Worm (Caenorhabditis elegans): Measurements from ENCODE around the gene E01G4.6.

E01G4.6 gene

DNA sequence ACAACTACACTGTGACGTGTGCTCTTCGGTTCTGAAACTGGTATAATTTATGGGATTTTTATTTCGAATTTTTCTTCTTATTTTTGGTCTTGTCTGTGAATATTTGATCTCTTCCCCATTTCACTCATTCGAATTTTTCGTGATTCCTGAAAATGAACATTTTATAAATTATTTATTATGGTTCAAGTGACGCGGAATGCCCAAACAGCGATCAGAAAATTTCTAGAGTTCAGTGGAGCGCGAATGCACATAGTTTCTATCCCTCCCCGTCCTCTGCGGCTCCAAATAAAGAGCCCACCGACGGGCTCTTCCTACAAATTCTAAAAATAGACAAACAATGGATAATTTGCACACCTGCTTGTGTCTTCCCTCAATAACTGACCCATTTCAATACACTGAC, 21.4 kb downstream of the E01G4.6 start, which contains the start of gene F54F11.1:
Gene F54F11.1 (plus strand): TSS at position 301 of the 400 bp plus-strand sequence.
- no peak for TF ChIP-seq tbx-37 (GFP tag; conservative IDR thresholded peaks at IDR 0.05)
- no peak for TF ChIP-seq ets-7 (tag; optimal IDR thresholded peaks at IDR 0.05)
- TF ChIP-seq ama-1 (optimal IDR thresholded peaks at IDR 0.05): no peak
- TF ChIP-seq F13C5.2 (tag; optimal IDR thresholded peaks at IDR 0.05): no peak
- no peak for TF ChIP-seq tra-4 (tag; optimal IDR thresholded peaks at IDR 0.05)
- TF ChIP-seq aly-1 (tag; optimal IDR thresholded peaks at IDR 0.05): no peak
- no peak for TF ChIP-seq flt-1 (GFP tag; IDR thresholded peaks at IDR 0.05)
- no peak for TF ChIP-seq hnd-1 (tag; optimal IDR thresholded peaks at IDR 0.05)
- TF ChIP-seq sea-1 (GFP tag; conservative IDR thresholded peaks at IDR 0.05): no peak
- TF ChIP-seq scrt-1 (GFP tag; IDR thresholded peaks at IDR 0.05): no peak
- TF ChIP-seq pes-1 (GFP tag; IDR thresholded peaks at IDR 0.05): no peak
- no peak for TF ChIP-seq ceh-13 (GFP tag; optimal IDR thresholded peaks at IDR 0.05)

DNA sequence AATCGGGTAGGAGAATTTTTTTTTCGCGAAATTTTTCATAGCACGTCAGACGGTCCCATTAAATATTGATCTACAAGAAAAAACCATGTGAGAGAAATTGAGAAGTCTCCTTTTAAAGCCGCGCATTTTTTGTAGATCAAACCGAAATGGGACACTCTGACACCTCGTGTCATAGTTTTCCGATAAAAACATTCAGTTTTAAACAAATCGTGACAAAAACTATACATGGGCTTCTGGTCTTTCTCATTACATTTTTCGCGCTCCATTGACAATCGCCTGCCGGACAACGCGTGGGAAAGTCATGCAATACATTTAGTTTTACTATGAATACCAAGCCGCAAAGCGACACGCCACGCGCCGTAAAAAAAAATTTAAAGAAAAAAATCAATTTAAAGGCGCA, 23.2 kb downstream of the E01G4.6 start:
- TF ChIP-seq sea-1 (GFP tag; conservative IDR thresholded peaks at IDR 0.05) (no peak), aly-1 (tag; optimal IDR thresholded peaks at IDR 0.05) (no peak), hmbx-1 (tag; optimal IDR thresholded peaks at IDR 0.05) (no peak), hmg-4 (GFP tag; optimal IDR thresholded peaks at IDR 0.05) (no peak), scrt-1 (GFP tag; IDR thresholded peaks at IDR 0.05) (no peak), hnd-1 (tag; optimal IDR thresholded peaks at IDR 0.05) (no peak), ceh-13 (GFP tag; optimal IDR thresholded peaks at IDR 0.05) (no peak), flt-1 (GFP tag; IDR thresholded peaks at IDR 0.05) (no peak), pes-1 (GFP tag; IDR thresholded peaks at IDR 0.05) (no peak), F13C5.2 (tag; optimal IDR thresholded peaks at IDR 0.05) (no peak), ama-1 (optimal IDR thresholded peaks at IDR 0.05) (no peak), ets-7 (tag; optimal IDR thresholded peaks at IDR 0.05) (no peak), tbx-11 (GFP tag; IDR thresholded peaks at IDR 0.05) (no peak), tra-4 (tag; optimal IDR thresholded peaks at IDR 0.05) (no peak), B0310.2 (tag; optimal IDR thresholded peaks at IDR 0.05) (no peak), tbx-37 (GFP tag; conservative IDR thresholded peaks at IDR 0.05) (no peak), ceh-36 (tag; optimal IDR thresholded peaks at IDR 0.05) (no peak)

DNA sequence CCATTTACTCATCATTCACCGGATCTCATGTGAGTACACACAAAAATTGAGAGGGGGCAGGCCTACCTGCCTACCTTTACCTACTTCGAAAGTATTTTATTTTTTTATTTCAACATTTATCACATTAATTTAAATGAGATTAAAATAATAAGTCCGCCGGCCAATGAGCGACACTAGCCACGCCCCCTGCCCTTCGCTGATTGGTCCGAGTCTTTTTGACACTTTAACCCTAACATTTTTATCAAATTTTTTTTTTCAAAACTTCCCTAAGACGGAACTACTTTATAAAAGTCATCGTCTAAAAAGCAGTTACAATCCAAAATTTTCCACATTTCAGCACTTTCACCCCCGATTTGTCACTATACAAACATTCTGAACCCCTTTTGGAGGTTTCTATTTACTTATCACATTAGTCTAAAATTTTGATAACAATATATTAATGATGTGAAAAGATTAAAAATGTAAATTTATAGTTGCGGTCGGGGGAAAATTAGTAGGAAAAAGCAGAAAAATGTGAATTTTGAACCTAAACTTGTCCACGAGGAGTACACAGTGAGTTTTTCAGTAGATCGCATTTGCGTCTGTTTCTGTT, 23.9 kb downstream of the E01G4.6 start:
- TF ChIP-seq ceh-36 (tag; optimal IDR thresholded peaks at IDR 0.05) (no peak), hmbx-1 (tag; optimal IDR thresholded peaks at IDR 0.05) (no peak), B0310.2 (tag; optimal IDR thresholded peaks at IDR 0.05) (no peak), hnd-1 (tag; optimal IDR thresholded peaks at IDR 0.05) (no peak), ceh-13 (GFP tag; optimal IDR thresholded peaks at IDR 0.05) (no peak), tbx-11 (GFP tag; IDR thresholded peaks at IDR 0.05) (no peak), pes-1 (GFP tag; IDR thresholded peaks at IDR 0.05) (no peak), ama-1 (optimal IDR thresholded peaks at IDR 0.05) (no peak), hmg-4 (GFP tag; optimal IDR thresholded peaks at IDR 0.05) (no peak), scrt-1 (GFP tag; IDR thresholded peaks at IDR 0.05) (no peak), ets-7 (tag; optimal IDR thresholded peaks at IDR 0.05) (no peak), tra-4 (tag; optimal IDR thresholded peaks at IDR 0.05) (no peak), sea-1 (GFP tag; conservative IDR thresholded peaks at IDR 0.05) (no peak), F13C5.2 (tag; optimal IDR thresholded peaks at IDR 0.05) (no peak)

- no peak for TF ChIP-seq aly-1 (tag; optimal IDR thresholded peaks at IDR 0.05)
- no peak for TF ChIP-seq hnd-1 (tag; optimal IDR thresholded peaks at IDR 0.05)
- TF ChIP-seq tbx-11 (GFP tag; IDR thresholded peaks at IDR 0.05): no peak
- TF ChIP-seq ceh-36 (tag; optimal IDR thresholded peaks at IDR 0.05): no peak
- no peak for TF ChIP-seq hmg-4 (GFP tag; optimal IDR thresholded peaks at IDR 0.05)
- TF ChIP-seq pes-1 (GFP tag; IDR thresholded peaks at IDR 0.05): no peak
- TF ChIP-seq F13C5.2 (tag; optimal IDR thresholded peaks at IDR 0.05): no peak
- TF ChIP-seq tbx-37 (GFP tag; conservative IDR thresholded peaks at IDR 0.05): no peak
- no peak for TF ChIP-seq ama-1 (optimal IDR thresholded peaks at IDR 0.05)
- no peak for TF ChIP-seq flt-1 (GFP tag; IDR thresholded peaks at IDR 0.05)
- no peak for TF ChIP-seq B0310.2 (tag; optimal IDR thresholded peaks at IDR 0.05)
- no peak for TF ChIP-seq ets-7 (tag; optimal IDR thresholded peaks at IDR 0.05)
- TF ChIP-seq sea-1 (GFP tag; conservative IDR thresholded peaks at IDR 0.05): no peak
- no peak for TF ChIP-seq hmbx-1 (tag; optimal IDR thresholded peaks at IDR 0.05)
- no peak for TF ChIP-seq tra-4 (tag; optimal IDR thresholded peaks at IDR 0.05)
- TF ChIP-seq ceh-13 (GFP tag; optimal IDR thresholded peaks at IDR 0.05): no peak
- no peak for TF ChIP-seq scrt-1 (GFP tag; IDR thresholded peaks at IDR 0.05)
Measured at ce11 chrII:13507535-13507934, 25.3 kb downstream of the E01G4.6 start, which contains the start of gene nep-17. nep-17 (plus strand) TSS chrII:13507819.

DNA sequence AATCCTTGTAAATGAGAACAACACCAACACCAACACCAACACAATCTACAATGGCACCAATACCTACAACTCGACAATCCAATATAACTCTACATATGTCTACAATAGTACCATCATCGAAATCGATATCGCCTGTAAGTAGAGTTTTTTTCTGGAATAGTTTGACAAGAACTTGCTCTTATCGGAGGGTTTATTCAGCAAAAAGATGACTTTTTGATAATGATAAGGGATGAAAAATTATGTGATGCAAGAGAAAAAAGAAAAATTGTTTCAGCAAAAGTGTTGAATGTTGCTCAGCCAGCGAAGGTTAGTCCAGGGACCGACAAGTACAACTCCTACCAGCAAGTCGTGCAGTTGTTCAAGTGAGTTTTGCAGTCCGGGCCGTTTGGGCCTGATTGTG, 26.4 kb downstream of the E01G4.6 start:
- TF ChIP-seq tra-4 (tag; optimal IDR thresholded peaks at IDR 0.05) (no peak), tbx-11 (GFP tag; IDR thresholded peaks at IDR 0.05) (no peak), ama-1 (optimal IDR thresholded peaks at IDR 0.05) (no peak), ceh-13 (GFP tag; optimal IDR thresholded peaks at IDR 0.05) (no peak), ceh-36 (tag; optimal IDR thresholded peaks at IDR 0.05) (no peak), sea-1 (GFP tag; conservative IDR thresholded peaks at IDR 0.05) (no peak), ets-7 (tag; optimal IDR thresholded peaks at IDR 0.05) (no peak), hnd-1 (tag; optimal IDR thresholded peaks at IDR 0.05) (no peak), scrt-1 (GFP tag; IDR thresholded peaks at IDR 0.05) (no peak), hmg-4 (GFP tag; optimal IDR thresholded peaks at IDR 0.05) (no peak), hmbx-1 (tag; optimal IDR thresholded peaks at IDR 0.05) (no peak), pes-1 (GFP tag; IDR thresholded peaks at IDR 0.05) (no peak), B0310.2 (tag; optimal IDR thresholded peaks at IDR 0.05) (no peak), flt-1 (GFP tag; IDR thresholded peaks at IDR 0.05) (no peak)

ce11 chrII:13515813-13516212, 33.6 kb downstream of the E01G4.6 start:
- TF ChIP-seq ceh-36 (tag; optimal IDR thresholded peaks at IDR 0.05): no peak

ce11 chrII:13517600-13517999, 35.4 kb downstream of the E01G4.6 start, which contains the start of gene sre-45:
sre-45 (plus strand) TSS chrII:13517900.
- TF ChIP-seq hnd-1 (tag; optimal IDR thresholded peaks at IDR 0.05) (no peak), sea-1 (GFP tag; conservative IDR thresholded peaks at IDR 0.05) (no peak), tbx-37 (GFP tag; conservative IDR thresholded peaks at IDR 0.05) (no peak), tra-4 (tag; optimal IDR thresholded peaks at IDR 0.05) (no peak), hmbx-1 (tag; optimal IDR thresholded peaks at IDR 0.05) (no peak), hmg-4 (GFP tag; optimal IDR thresholded peaks at IDR 0.05) (no peak)

Data from whole organism, early embryonic.